Fruit fly (Drosophila melanogaster): ENCODE measurements around the gene hid.

The hid gene

dm6 chr3L:18142969-18143368, 42.5 kb downstream of the hid start (continued):
- TF ChIP-seq bbx (GFP tag; IDR thresholded peaks at IDR 0.05; ENCODE audit: partially characterized antibody) (no peak), Hey (tag; optimal IDR thresholded peaks at IDR 0.05) (no peak), ERR (GFP tag; optimal IDR thresholded peaks at IDR 0.05) (no peak), CG6791 (GFP tag; IDR thresholded peaks at IDR 0.05; ENCODE audit: partially characterized antibody) (no peak), ato (GFP tag; IDR thresholded peaks at IDR 0.05; ENCODE audit: partially characterized antibody) (no peak), Pdp1 (GFP tag; optimal IDR thresholded peaks at IDR 0.05) (no peak), eve (GFP tag; optimal IDR thresholded peaks at IDR 0.05) (peak in 1 of 2 experiments; percentile 17), usp (GFP tag; optimal IDR thresholded peaks at IDR 0.05) (no peak), CG6813 (GFP tag; optimal IDR thresholded peaks at IDR 0.05) (peak; percentile 23), cwo (GFP tag; optimal IDR thresholded peaks at IDR 0.05) (no peak), CG1024 (GFP tag; IDR thresholded peaks at IDR 0.05) (no peak), CG18262 (tag; optimal IDR thresholded peaks at IDR 0.05) (no peak), CG13424 (tag; optimal IDR thresholded peaks at IDR 0.05) (no peak), CG9437 (GFP tag; optimal IDR thresholded peaks at IDR 0.05) (no peak), Med (GFP tag) (peak; percentile 54), her (GFP tag; optimal IDR thresholded peaks at IDR 0.05) (no peak), CG2199 (GFP tag; IDR thresholded peaks at IDR 0.05) (no peak), gcm (GFP tag; optimal IDR thresholded peaks at IDR 0.05) (no peak), lov (optimal IDR thresholded peaks at IDR 0.05) (no peak), lov (GFP tag; IDR thresholded peaks at IDR 0.05) (no peak), dmrt99B (tag; optimal IDR thresholded peaks at IDR 0.05) (peak; percentile 10), CG4820 (GFP tag; optimal IDR thresholded peaks at IDR 0.05) (no peak), insv (GFP tag; optimal IDR thresholded peaks at IDR 0.05) (no peak), jigr1 (GFP tag; IDR thresholded peaks at IDR 0.05) (no peak), Taf1 (GFP tag; IDR thresholded peaks at IDR 0.05) (no peak), CG15011 (GFP tag; optimal IDR thresholded peaks at IDR 0.05) (no peak), pan (optimal IDR thresholded peaks at IDR 0.05) (no peak), pan (GFP tag; optimal IDR thresholded peaks at IDR 0.05 in 1 of 2, IDR thresholded peaks at IDR 0.05 in 1 of 2) (no peak), pb (GFP tag; optimal IDR thresholded peaks at IDR 0.05) (no peak), caup (GFP tag; optimal IDR thresholded peaks at IDR 0.05; ENCODE audit: severe bottlenecking) (peak; percentile 31), fru (optimal IDR thresholded peaks at IDR 0.05) (no peak), sens (GFP tag) (peak; percentile 75), jumu (GFP tag; optimal IDR thresholded peaks at IDR 0.05) (no peak), Bdp1 (GFP tag; optimal IDR thresholded peaks at IDR 0.05) (no peak), BEAF-32 (GFP tag; optimal IDR thresholded peaks at IDR 0.05) (no peak), chinmo (GFP tag; IDR thresholded peaks at IDR 0.05; ENCODE audit: partially characterized antibody) (no peak), HLHmδ (GFP tag; optimal IDR thresholded peaks at IDR 0.05) (no peak), CG17568 (GFP tag; optimal IDR thresholded peaks at IDR 0.05) (no peak), CG2202 (tag; optimal IDR thresholded peaks at IDR 0.05) (no peak), CG9609 (GFP tag; optimal IDR thresholded peaks at IDR 0.05) (no peak), bowl (GFP tag; IDR thresholded peaks at IDR 0.05) (no peak), Ada2b (GFP tag; IDR thresholded peaks at IDR 0.05) (no peak), CG7745 (tag; optimal IDR thresholded peaks at IDR 0.05) (no peak), Atf6 (GFP tag; IDR thresholded peaks at IDR 0.05) (no peak), HLH4C (GFP tag; IDR thresholded peaks at IDR 0.05; ENCODE audit: partially characterized antibody) (no peak), YL-1 (GFP tag; optimal IDR thresholded peaks at IDR 0.05) (no peak), Nf-YB (GFP tag; optimal IDR thresholded peaks at IDR 0.05) (no peak), CG1792 (GFP tag; optimal IDR thresholded peaks at IDR 0.05) (no peak), CG10209 (GFP tag; optimal IDR thresholded peaks at IDR 0.05) (peak; percentile 1), ci (GFP tag; IDR thresholded peaks at IDR 0.05) (0 out of 3 replicates have a peak, but pooled peaks have one; percentile 11), Bteb2 (GFP tag; optimal IDR thresholded peaks at IDR 0.05) (no peak), lab (GFP tag; optimal IDR thresholded peaks at IDR 0.05) (peak; percentile 42)

Data from whole organism, embryonic.